Worm (Caenorhabditis elegans) whole organism, L1 larva: ENCODE results near the gene C15C8.5.
A peak's percentile ranks its signal among the peaks of the same experiment; 100 is the strongest.

Source experiments
- C04F5.9 ChIP-seq: sonication (generic microtip); optimal IDR thresholded peaks from 2 replicates; lab custom pipeline; 2016; ENCODE audit warnings: missing genetic modification characterization, missing compliant biosample characterization
- C34B4.2 ChIP-seq: sonication (generic microtip); optimal IDR thresholded peaks from 2 replicates; lab custom pipeline; 2017; ENCODE audit warnings: mild to moderate bottlenecking, missing genetic modification characterization, missing compliant biosample characterization
- aha-1 ChIP-seq: fragments of 150-350 bp; optimal IDR thresholded peaks from 2 replicates; lab custom pipeline; 2014; ENCODE audit warnings: missing biosample characterization, missing genetic modification characterization
- ceh-63 ChIP-seq: fragments of 200-800 bp; sonication (Bioruptor generic); optimal IDR thresholded peaks from 2 replicates; lab custom pipeline; 2018; ENCODE audit warnings: mild to moderate bottlenecking, missing genetic modification characterization, missing compliant biosample characterization
- ceh-88 ChIP-seq: fragments of 200-800 bp; sonication (Bioruptor generic); IDR thresholded peaks from 2 replicates; pipeline ENCODE4 v1.3.6; 2022; ENCODE audit warnings: missing genetic modification characterization, missing compliant biosample characterization
- ceh-90 ChIP-seq: sonication (generic microtip); optimal IDR thresholded peaks from 2 replicates; lab custom pipeline; 2016; ENCODE audit warnings: missing genetic modification characterization, missing compliant biosample characterization
- ces-1 ChIP-seq: fragments of 150-350 bp; optimal IDR thresholded peaks from 2 replicates; lab custom pipeline; 2014; ENCODE audit warnings: missing biosample characterization, missing genetic modification reagents, missing genetic modification characterization
- efl-1 ChIP-seq, 4 experiments: fragments of 150-350 bp; optimal IDR thresholded peaks in 3 of 4; peaks in 1 of 4; 1 replicate in 1 of 4; 2 replicates in 3 of 4; lab custom pipeline; 2014; ENCODE audit warnings: missing biosample characterization in 2 of 4, missing genetic modification characterization in 2 of 4, missing genetic modification reagents in 2 of 4
- elt-2 ChIP-seq: sonication (generic microtip); optimal IDR thresholded peaks from 2 replicates; lab custom pipeline; 2016; ENCODE audit warnings: missing genetic modification characterization, mild to moderate bottlenecking, inconsistent platforms, missing compliant biosample characterization, missing genetic modification reagents
- elt-3 ChIP-seq, 6 experiments: fragments of 150-350 bp in 1 of 6; sonication (generic microtip); optimal IDR thresholded peaks; 2 replicates each; lab custom pipeline; 2017 to 2018; ENCODE audit warnings: missing biosample characterization in 6 of 6, missing genetic modification characterization in 6 of 6, inconsistent platforms in 1 of 6
- fkh-10 ChIP-seq: sonication (generic microtip); optimal IDR thresholded peaks from 2 replicates; lab custom pipeline; 2017; ENCODE audit warnings: missing biosample characterization, missing genetic modification reagents, missing genetic modification characterization
- fkh-4 ChIP-seq: sonication (generic microtip); optimal IDR thresholded peaks from 2 replicates; lab custom pipeline; 2016; ENCODE audit warnings: missing compliant biosample characterization, missing genetic modification characterization, borderline replicate concordance
- grh-1 ChIP-seq: fragments of 200-800 bp; sonication (Bioruptor generic); IDR thresholded peaks from 2 replicates; pipeline ENCODE4 v1.3.6; 2022; ENCODE audit warnings: missing genetic modification reagents, missing genetic modification characterization, missing compliant biosample characterization
- isw-1 ChIP-seq: fragments of 200-800 bp; sonication (Bioruptor generic); IDR thresholded peaks from 2 replicates; pipeline ENCODE4 v1.3.6; 2022; ENCODE audit warnings: missing genetic modification characterization, missing compliant biosample characterization
- lin-13 ChIP-seq: fragments of 150-350 bp; optimal IDR thresholded peaks from 2 replicates; lab custom pipeline; 2014; ENCODE audit warnings: missing biosample characterization, missing genetic modification reagents, missing genetic modification characterization
- lin-39 ChIP-seq: fragments of 150-350 bp; optimal IDR thresholded peaks from 2 replicates; lab custom pipeline; 2014; ENCODE audit warnings: missing biosample characterization, missing genetic modification reagents, missing genetic modification characterization
- lsy-2 ChIP-seq, 2 experiments: fragments of 150-350 bp; optimal IDR thresholded peaks; 2 replicates each; lab custom pipeline; 2014; ENCODE audit warnings: missing biosample characterization in 2 of 2, missing genetic modification characterization in 2 of 2
- mab-9 ChIP-seq: fragments of 200-800 bp; sonication (Bioruptor generic); IDR thresholded peaks from 2 replicates; pipeline ENCODE4 v1.3.6; 2022; ENCODE audit warnings: missing genetic modification reagents, missing genetic modification characterization, missing compliant biosample characterization
- mef-2 ChIP-seq: fragments of 150-350 bp; optimal IDR thresholded peaks from 2 replicates; lab custom pipeline; 2014; ENCODE audit warnings: missing biosample characterization, missing genetic modification characterization
- nhr-11 ChIP-seq: fragments of 150-350 bp; optimal IDR thresholded peaks from 2 replicates; lab custom pipeline; 2014; ENCODE audit warnings: missing biosample characterization, missing genetic modification characterization
- nhr-12 ChIP-seq: sonication (generic microtip); optimal IDR thresholded peaks from 2 replicates; lab custom pipeline; 2017; ENCODE audit warnings: missing biosample characterization, missing genetic modification characterization
- nhr-20 ChIP-seq: sonication (generic microtip); optimal IDR thresholded peaks from 2 replicates; lab custom pipeline; 2016; ENCODE audit warnings: mild to moderate bottlenecking, missing genetic modification characterization, missing compliant biosample characterization
- nhr-28 ChIP-seq: fragments of 150-350 bp; optimal IDR thresholded peaks from 2 replicates; lab custom pipeline; 2014; ENCODE audit warnings: missing biosample characterization, missing genetic modification characterization
- nhr-47 ChIP-seq: sonication (generic microtip); optimal IDR thresholded peaks from 2 replicates; lab custom pipeline; 2016; ENCODE audit warnings: mild to moderate bottlenecking, missing genetic modification characterization, moderate library complexity, missing compliant biosample characterization
- nhr-71 ChIP-seq: sonication (generic microtip); optimal IDR thresholded peaks from 2 replicates; lab custom pipeline; 2016; ENCODE audit warnings: mild to moderate bottlenecking, missing genetic modification characterization, moderate library complexity, missing compliant biosample characterization
- nhr-85 ChIP-seq: sonication (generic microtip); peaks from one replicate; lab custom pipeline; 2016; ENCODE audit warnings: missing genetic modification characterization, inconsistent platforms, missing compliant biosample characterization
- nhr-90 ChIP-seq: sonication (generic microtip); optimal IDR thresholded peaks from 2 replicates; lab custom pipeline; 2016; ENCODE audit warnings: mild to moderate bottlenecking, missing genetic modification characterization, missing compliant biosample characterization; ENCODE audit not compliant: poor library complexity
- pag-3 ChIP-seq: sonication (generic microtip); optimal IDR thresholded peaks from 2 replicates; lab custom pipeline; 2017; ENCODE audit warnings: missing genetic modification characterization, mild to moderate bottlenecking, missing compliant biosample characterization, antibody characterized with exemption, borderline replicate concordance; ENCODE audit not compliant: insufficient read depth
- pax-3 ChIP-seq: fragments of 200-800 bp; sonication (Bioruptor generic); optimal IDR thresholded peaks from 2 replicates; lab custom pipeline; 2018; ENCODE audit warnings: mild to moderate bottlenecking, missing genetic modification characterization, moderate library complexity, missing compliant biosample characterization
- pqm-1 ChIP-seq: sonication (generic microtip); optimal IDR thresholded peaks from 3 replicates; lab custom pipeline; 2017; ENCODE audit warnings: missing biosample characterization, missing genetic modification characterization
- skn-1 ChIP-seq: fragments of 150-350 bp; optimal IDR thresholded peaks from 2 replicates; lab custom pipeline; 2014; ENCODE audit warnings: missing biosample characterization, missing genetic modification characterization
- snpc-4 ChIP-seq: fragments of 150-350 bp; optimal IDR thresholded peaks from 2 replicates; lab custom pipeline; 2014; ENCODE audit warnings: missing biosample characterization, missing genetic modification characterization
- sox-4 ChIP-seq: sonication (generic microtip); optimal IDR thresholded peaks from 2 replicates; lab custom pipeline; 2016; ENCODE audit warnings: missing genetic modification characterization, missing compliant biosample characterization
- sptf-1 ChIP-seq: fragments of 150-350 bp; optimal IDR thresholded peaks from 2 replicates; lab custom pipeline; 2014; ENCODE audit warnings: missing biosample characterization, missing genetic modification characterization
- sup-37 ChIP-seq: fragments of 200-800 bp; sonication (Bioruptor generic); optimal IDR thresholded peaks from 2 replicates; lab custom pipeline; 2018; ENCODE audit warnings: mild to moderate bottlenecking, missing genetic modification characterization, missing compliant biosample characterization
- unc-30 ChIP-seq: sonication (generic microtip); optimal IDR thresholded peaks from 2 replicates; lab custom pipeline; 2017; ENCODE audit warnings: missing biosample characterization, missing genetic modification characterization
- unc-62 ChIP-seq: fragments of 150-350 bp; optimal IDR thresholded peaks from 2 replicates; lab custom pipeline; 2014; ENCODE audit warnings: missing biosample characterization, missing genetic modification reagents, missing genetic modification characterization
- unc-86 ChIP-seq: sonication (generic microtip); optimal IDR thresholded peaks from 2 replicates; lab custom pipeline; 2016; ENCODE audit warnings: missing genetic modification characterization, missing compliant biosample characterization
- unc-98 ChIP-seq: fragments of 200-800 bp; sonication (Bioruptor generic); IDR thresholded peaks from 2 replicates; pipeline ENCODE4 v1.3.6; 2022; ENCODE audit warnings: missing genetic modification characterization, missing compliant biosample characterization
- zag-1 ChIP-seq: fragments of 150-350 bp; optimal IDR thresholded peaks from 2 replicates; lab custom pipeline; 2014; ENCODE audit warnings: missing biosample characterization, missing genetic modification characterization
- ztf-4 ChIP-seq: fragments of 150-350 bp; optimal IDR thresholded peaks from 2 replicates; lab custom pipeline; 2014; ENCODE audit warnings: missing biosample characterization, missing genetic modification characterization

The C15C8.5 gene

DNA sequence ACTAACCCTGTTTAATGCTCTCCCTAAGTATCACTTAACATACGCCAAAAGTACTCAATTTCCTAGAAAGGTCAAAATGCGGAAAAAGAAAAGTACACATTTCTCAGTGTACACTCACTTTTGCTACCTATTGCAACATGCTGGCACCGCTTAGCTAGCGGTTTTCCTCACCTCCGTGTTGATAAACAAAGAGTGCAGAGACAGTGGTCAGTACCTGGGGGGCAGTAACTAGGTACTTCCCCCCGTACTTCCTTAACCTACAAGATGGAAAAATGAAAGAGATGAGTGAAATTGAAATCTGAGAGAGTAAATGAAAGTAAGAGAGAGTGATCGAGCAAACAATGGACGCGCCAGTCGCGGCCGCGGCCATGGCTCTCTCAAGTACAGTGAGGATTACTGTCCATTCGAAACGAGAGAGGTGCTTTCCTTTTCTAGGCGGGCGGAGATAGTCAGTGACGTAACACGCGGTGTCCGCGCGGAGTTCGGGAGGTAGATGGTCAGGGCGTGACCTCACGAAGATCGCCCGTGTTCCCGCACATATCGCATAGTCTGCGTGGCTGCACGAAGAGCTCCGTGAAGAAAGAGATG lies 11.5 kb upstream of the C15C8.5 start, which contains the start of gene cky-1:
Gene cky-1 (plus strand): TSS at position 538 of the 588 bp plus-strand sequence.
- TF ChIP-seq sup-37 (GFP tag; lab: Kevin White, UChicago) (no peak), nhr-85 (tag; lab: Kevin White, UChicago) (no peak), mef-2 (tag; lab: Kevin White, UChicago) (no peak), nhr-47 (tag; lab: Kevin White, UChicago) (no peak), sox-4 (no peak), nhr-12 (no peak), lin-13 (GFP tag; lab: Kevin White, UChicago) (no peak), lin-39 (tag; lab: Kevin White, UChicago) (no peak), snpc-4 (tag; lab: Kevin White, UChicago) (no peak), ceh-88 (GFP tag; lab: Robert Waterston, UW) (no peak)

DNA sequence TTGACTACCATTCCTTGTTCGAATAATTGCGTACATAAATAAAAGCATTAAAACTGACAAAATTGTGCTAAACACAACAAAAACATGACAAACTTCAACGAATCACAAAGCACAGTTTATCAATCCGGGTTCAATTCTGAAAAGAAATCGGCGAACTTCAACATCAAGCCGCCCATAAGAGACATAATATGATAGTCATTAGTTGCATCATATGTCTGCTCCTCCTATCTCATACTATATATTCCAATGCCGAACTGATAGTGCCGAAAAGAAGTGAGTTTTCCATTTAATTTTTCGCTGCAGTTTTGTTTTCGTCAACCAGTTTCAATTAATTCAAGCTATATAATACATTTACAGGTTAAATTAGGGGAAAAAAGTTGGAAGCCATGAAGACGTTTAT lies 6.1 kb upstream of the C15C8.5 start, which contains the start of gene hrg-7:
Gene hrg-7 (plus strand): TSS at position 358 of the 400 bp plus-strand sequence.
- TF ChIP-seq unc-62 (GFP tag; lab: Kevin White, UChicago) = no peak
- no peak for TF ChIP-seq skn-1 (tag; lab: Kevin White, UChicago)
- peak; percentile 90 for TF ChIP-seq elt-2 (tag; lab: Kevin White, UChicago)
- no peak for TF ChIP-seq zag-1 (tag; lab: Kevin White, UChicago)
- TF ChIP-seq nhr-20 (tag; lab: Kevin White, UChicago) = no peak
- peak; percentile 12 for TF ChIP-seq nhr-90 (tag; lab: Kevin White, UChicago)
- no peak for TF ChIP-seq ceh-63
- TF ChIP-seq nhr-71 (tag; lab: Kevin White, UChicago) = peak; percentile 19
- TF ChIP-seq efl-1 (optimal IDR thresholded peaks at IDR 0.05; lab: Kevin White, UChicago) = no peak
- TF ChIP-seq efl-1 (GFP tag; optimal IDR thresholded peaks at IDR 0.05 in 1 of 2; lab: Kevin White, UChicago) = no peak
- no peak for TF ChIP-seq unc-86
- no peak for TF ChIP-seq nhr-11 (tag; lab: Kevin White, UChicago)
- no peak for TF ChIP-seq aha-1 (tag; lab: Kevin White, UChicago)

DNA sequence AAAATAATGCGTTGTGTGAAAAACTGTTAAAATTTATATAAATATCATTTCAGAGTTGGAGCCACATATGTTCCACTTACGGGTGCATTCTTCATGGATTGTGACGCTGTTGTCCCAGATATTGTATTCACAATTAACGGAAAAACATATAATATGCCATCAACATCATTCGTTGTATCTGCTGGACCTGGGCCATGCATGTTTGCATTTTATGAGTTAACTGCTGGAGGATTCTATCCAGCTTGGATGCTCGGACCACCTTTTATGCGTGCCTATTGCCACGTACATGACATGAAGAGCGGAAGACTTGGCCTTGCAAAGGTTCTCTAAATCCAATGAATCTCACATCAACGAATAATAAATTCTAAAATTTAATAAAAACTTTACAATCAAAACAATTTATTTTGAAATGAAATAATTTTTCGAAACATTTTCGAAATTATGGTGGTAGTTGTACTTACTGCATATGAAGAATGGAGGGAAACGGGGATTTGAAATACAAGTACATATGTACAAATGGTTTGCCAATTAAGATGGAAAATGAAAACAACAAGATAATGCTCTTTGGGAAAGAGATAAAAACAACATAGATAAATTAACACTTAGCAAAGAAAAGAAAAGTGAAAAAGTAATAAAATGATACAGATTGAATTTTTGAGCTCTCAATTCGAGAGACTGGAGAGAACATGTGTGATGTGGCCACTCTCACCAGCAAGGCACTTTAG lies 3.9 kb upstream of the C15C8.5 start:
- peak; percentile 28 for TF ChIP-seq elt-2 (tag; lab: Kevin White, UChicago)
- TF ChIP-seq pqm-1 (tag; lab: Kevin White, UChicago) = peak; percentile 12
- no peak for TF ChIP-seq unc-98 (GFP tag; lab: Robert Waterston, UW)
- no peak for TF ChIP-seq ces-1 (GFP tag; lab: Kevin White, UChicago)
- TF ChIP-seq, all 84 proteins: peak for 2

DNA sequence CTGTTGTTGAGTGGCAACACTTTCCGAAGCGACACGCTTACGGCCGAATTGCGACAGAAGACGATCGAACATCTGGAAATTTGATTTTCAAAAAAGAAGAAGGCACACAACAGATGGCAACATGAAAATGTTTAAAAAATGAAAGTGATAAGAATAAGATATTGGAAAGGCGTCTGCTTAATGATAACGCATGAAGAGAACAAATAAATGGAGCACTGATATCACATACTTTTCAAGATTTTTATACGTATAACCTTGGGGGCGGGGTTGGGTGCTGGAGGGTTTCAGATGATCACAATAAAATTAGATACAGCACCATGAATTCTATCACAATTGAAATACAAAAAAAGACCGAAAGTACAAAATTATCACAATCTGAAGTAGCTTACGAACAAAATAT lies 2.8 kb upstream of the C15C8.5 start, which contains the start of gene C15C8.7:
Gene C15C8.7 (minus strand): TSS at position 72 of the 400 bp plus-strand sequence.
- peak; percentile 75 for TF ChIP-seq elt-2 (tag; lab: Kevin White, UChicago)
- peak; percentile 52 for TF ChIP-seq pqm-1 (tag; lab: Kevin White, UChicago)
- TF ChIP-seq fkh-4 = no peak
- TF ChIP-seq, all 84 proteins: peak for 2

DNA sequence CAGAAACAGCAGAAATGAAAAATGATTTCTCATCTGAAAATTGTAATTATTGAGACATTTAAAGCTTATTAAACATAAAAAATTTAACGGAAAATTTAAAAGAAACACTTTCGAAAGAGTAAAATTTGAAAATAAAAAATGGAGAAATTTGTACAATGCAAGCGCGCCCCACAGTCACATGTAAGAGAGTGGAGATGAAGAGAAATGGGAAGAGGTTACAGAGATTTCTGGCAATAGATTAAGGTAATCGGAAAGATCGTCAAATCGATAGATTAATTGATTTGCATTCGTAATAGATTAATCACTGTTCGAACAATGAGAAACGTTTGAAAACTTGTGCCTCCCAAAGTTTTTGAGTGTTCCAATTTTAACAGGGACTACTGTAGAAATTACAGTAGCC lies 376 bp upstream of the C15C8.5 start, which contains the start of gene C15C8.4:
Gene C15C8.4 (minus strand): TSS at position 33 of the 400 bp plus-strand sequence.
- TF ChIP-seq ztf-4 (tag; lab: Kevin White, UChicago) = no peak
- no peak for TF ChIP-seq sptf-1
- no peak for TF ChIP-seq pax-3 (tag; lab: Kevin White, UChicago)
- no peak for TF ChIP-seq C04F5.9 (tag; lab: Kevin White, UChicago)
- TF ChIP-seq unc-62 (GFP tag; lab: Kevin White, UChicago) = no peak
- TF ChIP-seq lsy-2 (tag; optimal IDR thresholded peaks at IDR 0.05; lab: Kevin White, UChicago) = peak in 1 of 2 experiments; percentile 50
- no peak for TF ChIP-seq isw-1 (GFP tag; lab: Robert Waterston, UW)
- no peak for TF ChIP-seq sup-37 (GFP tag; lab: Kevin White, UChicago)
- no peak for TF ChIP-seq zag-1 (tag; lab: Kevin White, UChicago)
- no peak for TF ChIP-seq mab-9 (GFP tag; lab: Robert Waterston, UW)
- no peak for TF ChIP-seq nhr-28 (tag; lab: Kevin White, UChicago)
- TF ChIP-seq elt-3 (tag; optimal IDR thresholded peaks at IDR 0.05; lab: Kevin White, UChicago) = no peak
- TF ChIP-seq nhr-47 (tag; lab: Kevin White, UChicago) = no peak
- TF ChIP-seq fkh-4 = no peak
- TF ChIP-seq ces-1 (GFP tag; lab: Kevin White, UChicago) = no peak
- TF ChIP-seq ceh-90 (tag; lab: Kevin White, UChicago) = no peak
- TF ChIP-seq C34B4.2 (tag; lab: Kevin White, UChicago) = no peak
- TF ChIP-seq mef-2 (tag; lab: Kevin White, UChicago) = no peak
- peak; percentile 9 for TF ChIP-seq lin-13 (GFP tag; lab: Kevin White, UChicago)
- no peak for TF ChIP-seq fkh-10 (GFP tag; lab: Kevin White, UChicago)
- TF ChIP-seq pag-3 (tag; lab: Kevin White, UChicago) = no peak
- TF ChIP-seq unc-30 = no peak
- no peak for TF ChIP-seq lin-39 (tag; lab: Kevin White, UChicago)
- no peak for TF ChIP-seq grh-1 (GFP tag; lab: Robert Waterston, UW)
